Worm (Caenorhabditis elegans) whole organism, L1 larva: ENCODE measurements around the gene jmjd-3.3.

Experiments
- C04F5.9 ChIP-seq: sonication (generic microtip); optimal IDR thresholded peaks from 2 replicates; lab custom pipeline; 2016; ENCODE audit warnings: missing genetic modification characterization, missing compliant biosample characterization
- C34B4.2 ChIP-seq: sonication (generic microtip); optimal IDR thresholded peaks from 2 replicates; lab custom pipeline; 2017; ENCODE audit warnings: mild to moderate bottlenecking, missing genetic modification characterization, missing compliant biosample characterization
- F16B12.6 ChIP-seq: fragments of 150-350 bp; optimal IDR thresholded peaks from 2 replicates; lab custom pipeline; 2014; ENCODE audit warnings: missing biosample characterization, missing genetic modification characterization
- Y116A8C.19 ChIP-seq: sonication (generic microtip); optimal IDR thresholded peaks from 2 replicates; lab custom pipeline; 2016; ENCODE audit warnings: missing compliant biosample characterization, missing genetic modification characterization, borderline replicate concordance
- aha-1 ChIP-seq: fragments of 150-350 bp; optimal IDR thresholded peaks from 2 replicates; lab custom pipeline; 2014; ENCODE audit warnings: missing biosample characterization, missing genetic modification characterization
- alr-1 ChIP-seq: fragments of 200-800 bp; sonication (Bioruptor generic); optimal IDR thresholded peaks from 2 replicates; lab custom pipeline; 2018; ENCODE audit warnings: borderline replicate concordance, mild to moderate bottlenecking, missing genetic modification characterization, missing compliant biosample characterization
- ceh-8 ChIP-seq: fragments of 200-800 bp; sonication (Bioruptor generic); optimal IDR thresholded peaks from 2 replicates; lab custom pipeline; 2018; ENCODE audit warnings: mild to moderate bottlenecking, missing genetic modification characterization, moderate library complexity, missing compliant biosample characterization
- ceh-90 ChIP-seq: sonication (generic microtip); optimal IDR thresholded peaks from 2 replicates; lab custom pipeline; 2016; ENCODE audit warnings: missing genetic modification characterization, missing compliant biosample characterization
- dpl-1 ChIP-seq, 3 experiments: fragments of 150-350 bp in 2 of 3; sonication (generic microtip) in 1 of 3; optimal IDR thresholded peaks; 2 replicates each; lab custom pipeline; 2014 to 2017; ENCODE audit warnings: missing biosample characterization in 3 of 3, missing genetic modification characterization in 3 of 3, missing genetic modification reagents in 3 of 3
- egl-13 ChIP-seq: sonication (generic microtip); optimal IDR thresholded peaks from 2 replicates; lab custom pipeline; 2016; ENCODE audit warnings: missing genotype, missing genetic modification reagents, missing genetic modification characterization, missing compliant biosample characterization
- elt-2 ChIP-seq: sonication (generic microtip); optimal IDR thresholded peaks from 2 replicates; lab custom pipeline; 2016; ENCODE audit warnings: missing genetic modification characterization, mild to moderate bottlenecking, inconsistent platforms, missing compliant biosample characterization, missing genetic modification reagents
- fkh-8 ChIP-seq: sonication (generic microtip); optimal IDR thresholded peaks from 2 replicates; lab custom pipeline; 2016; ENCODE audit warnings: mild to moderate bottlenecking, missing genetic modification characterization, missing compliant biosample characterization
- grh-1 ChIP-seq: fragments of 200-800 bp; sonication (Bioruptor generic); IDR thresholded peaks from 2 replicates; pipeline ENCODE4 v1.3.6; 2022; ENCODE audit warnings: missing genetic modification reagents, missing genetic modification characterization, missing compliant biosample characterization
- irx-1 ChIP-seq: sonication (generic microtip); optimal IDR thresholded peaks from 2 replicates; lab custom pipeline; 2016; ENCODE audit warnings: missing genetic modification characterization, missing compliant biosample characterization
- lin-13 ChIP-seq: fragments of 150-350 bp; optimal IDR thresholded peaks from 2 replicates; lab custom pipeline; 2014; ENCODE audit warnings: missing biosample characterization, missing genetic modification reagents, missing genetic modification characterization
- lin-14 ChIP-seq: fragments of 200-800 bp; sonication (Bioruptor generic); optimal IDR thresholded peaks from 2 replicates; lab custom pipeline; 2018; ENCODE audit warnings: mild to moderate bottlenecking, missing genetic modification characterization, moderate library complexity, missing compliant biosample characterization
- lin-15B ChIP-seq: fragments of 150-350 bp; sonication (generic microtip); optimal IDR thresholded peaks from 3 replicates; lab custom pipeline; 2014; ENCODE audit warnings: missing biosample characterization, missing genetic modification characterization
- lin-35 ChIP-seq, 2 experiments: fragments of 150-350 bp; optimal IDR thresholded peaks; 2 replicates each; lab custom pipeline; 2014; ENCODE audit warnings: missing biosample characterization in 2 of 2, missing genetic modification characterization in 2 of 2, missing genetic modification reagents in 2 of 2
- lin-39 ChIP-seq: fragments of 150-350 bp; optimal IDR thresholded peaks from 2 replicates; lab custom pipeline; 2014; ENCODE audit warnings: missing biosample characterization, missing genetic modification reagents, missing genetic modification characterization
- lir-3 ChIP-seq: sonication (generic microtip); optimal IDR thresholded peaks from 2 replicates; lab custom pipeline; 2016; ENCODE audit warnings: mild to moderate bottlenecking, missing genetic modification characterization, moderate library complexity, missing compliant biosample characterization; ENCODE audit not compliant: poor library complexity
- mab-9 ChIP-seq: fragments of 200-800 bp; sonication (Bioruptor generic); IDR thresholded peaks from 2 replicates; pipeline ENCODE4 v1.3.6; 2022; ENCODE audit warnings: missing genetic modification reagents, missing genetic modification characterization, missing compliant biosample characterization
- mdl-1 ChIP-seq, 2 experiments: fragments of 150-350 bp; optimal IDR thresholded peaks; 2 replicates each; lab custom pipeline; 2014 to 2017; ENCODE audit warnings: missing biosample characterization in 2 of 2, missing genetic modification characterization in 2 of 2, inconsistent platforms in 1 of 2
- nhr-11 ChIP-seq: fragments of 150-350 bp; optimal IDR thresholded peaks from 2 replicates; lab custom pipeline; 2014; ENCODE audit warnings: missing biosample characterization, missing genetic modification characterization
- nhr-12 ChIP-seq: sonication (generic microtip); optimal IDR thresholded peaks from 2 replicates; lab custom pipeline; 2017; ENCODE audit warnings: missing biosample characterization, missing genetic modification characterization
- nhr-19 ChIP-seq: fragments of 200-800 bp; sonication (Bioruptor generic); conservative IDR thresholded peaks from 2 replicates; pipeline ENCODE4 v1.3.6; 2022; ENCODE audit warnings: missing genetic modification characterization, missing compliant biosample characterization
- nhr-20 ChIP-seq: sonication (generic microtip); optimal IDR thresholded peaks from 2 replicates; lab custom pipeline; 2016; ENCODE audit warnings: mild to moderate bottlenecking, missing genetic modification characterization, missing compliant biosample characterization
- nhr-28 ChIP-seq: fragments of 150-350 bp; optimal IDR thresholded peaks from 2 replicates; lab custom pipeline; 2014; ENCODE audit warnings: missing biosample characterization, missing genetic modification characterization
- nhr-47 ChIP-seq: sonication (generic microtip); optimal IDR thresholded peaks from 2 replicates; lab custom pipeline; 2016; ENCODE audit warnings: mild to moderate bottlenecking, missing genetic modification characterization, moderate library complexity, missing compliant biosample characterization
- nhr-71 ChIP-seq: sonication (generic microtip); optimal IDR thresholded peaks from 2 replicates; lab custom pipeline; 2016; ENCODE audit warnings: mild to moderate bottlenecking, missing genetic modification characterization, moderate library complexity, missing compliant biosample characterization
- nhr-76 ChIP-seq: sonication (generic microtip); optimal IDR thresholded peaks from 2 replicates; lab custom pipeline; 2017; ENCODE audit warnings: missing biosample characterization, missing genetic modification characterization
- nhr-85 ChIP-seq: sonication (generic microtip); peaks from one replicate; lab custom pipeline; 2016; ENCODE audit warnings: missing genetic modification characterization, inconsistent platforms, missing compliant biosample characterization
- pag-3 ChIP-seq: sonication (generic microtip); optimal IDR thresholded peaks from 2 replicates; lab custom pipeline; 2017; ENCODE audit warnings: missing genetic modification characterization, mild to moderate bottlenecking, missing compliant biosample characterization, antibody characterized with exemption, borderline replicate concordance; ENCODE audit not compliant: insufficient read depth
- pax-3 ChIP-seq: fragments of 200-800 bp; sonication (Bioruptor generic); optimal IDR thresholded peaks from 2 replicates; lab custom pipeline; 2018; ENCODE audit warnings: mild to moderate bottlenecking, missing genetic modification characterization, moderate library complexity, missing compliant biosample characterization
- pqm-1 ChIP-seq: sonication (generic microtip); optimal IDR thresholded peaks from 3 replicates; lab custom pipeline; 2017; ENCODE audit warnings: missing biosample characterization, missing genetic modification characterization
- rnt-1 ChIP-seq: sonication (generic microtip); optimal IDR thresholded peaks from 2 replicates; lab custom pipeline; 2016; ENCODE audit warnings: mild to moderate bottlenecking, missing genetic modification characterization, moderate library complexity, missing compliant biosample characterization
- snpc-4 ChIP-seq: fragments of 150-350 bp; optimal IDR thresholded peaks from 2 replicates; lab custom pipeline; 2014; ENCODE audit warnings: missing biosample characterization, missing genetic modification characterization
- sup-37 ChIP-seq: fragments of 200-800 bp; sonication (Bioruptor generic); optimal IDR thresholded peaks from 2 replicates; lab custom pipeline; 2018; ENCODE audit warnings: mild to moderate bottlenecking, missing genetic modification characterization, missing compliant biosample characterization
- unc-86 ChIP-seq: sonication (generic microtip); optimal IDR thresholded peaks from 2 replicates; lab custom pipeline; 2016; ENCODE audit warnings: missing genetic modification characterization, missing compliant biosample characterization
- unc-98 ChIP-seq: fragments of 200-800 bp; sonication (Bioruptor generic); IDR thresholded peaks from 2 replicates; pipeline ENCODE4 v1.3.6; 2022; ENCODE audit warnings: missing genetic modification characterization, missing compliant biosample characterization
- zip-4 ChIP-seq: fragments of 200-800 bp; sonication (Bioruptor generic); optimal IDR thresholded peaks from 2 replicates; lab custom pipeline; 2018; ENCODE audit warnings: mild to moderate bottlenecking, missing genetic modification characterization, moderate library complexity, missing compliant biosample characterization

The jmjd-3.3 gene

ce11 chrX:13401311-13401710, 34.9 kb upstream of the jmjd-3.3 start (continued):
- TF ChIP-seq snpc-4 (tag; lab: Kevin White, UChicago) (no peak), ceh-8 (GFP tag; lab: Kevin White, UChicago) (no peak), pqm-1 (tag; lab: Kevin White, UChicago) (no peak), ceh-90 (tag; lab: Kevin White, UChicago) (no peak), lin-39 (tag; lab: Kevin White, UChicago) (no peak), nhr-76 (tag; lab: Kevin White, UChicago) (no peak), mab-9 (GFP tag; lab: Robert Waterston, UW) (no peak), lin-15B (no peak), dpl-1 (GFP tag; optimal IDR thresholded peaks at IDR 0.05; lab: Kevin White, UChicago) (no peak), pax-3 (tag; lab: Kevin White, UChicago) (no peak), nhr-47 (tag; lab: Kevin White, UChicago) (no peak), aha-1 (tag; lab: Kevin White, UChicago) (no peak), nhr-28 (tag; lab: Kevin White, UChicago) (no peak), C04F5.9 (tag; lab: Kevin White, UChicago) (no peak), irx-1 (tag; lab: Kevin White, UChicago) (no peak), lin-13 (GFP tag; lab: Kevin White, UChicago) (no peak), nhr-11 (tag; lab: Kevin White, UChicago) (no peak), unc-86 (no peak), sup-37 (no peak), fkh-8 (tag; lab: Kevin White, UChicago) (no peak), unc-98 (GFP tag; lab: Robert Waterston, UW) (no peak), lin-35 (GFP tag; optimal IDR thresholded peaks at IDR 0.05; lab: Kevin White, UChicago) (no peak), Y116A8C.19 (tag; lab: Kevin White, UChicago) (no peak), lir-3 (tag; lab: Kevin White, UChicago) (no peak), egl-13 (tag; lab: Kevin White, UChicago) (no peak), zip-4 (GFP tag; lab: Kevin White, UChicago) (no peak)
- TF ChIP-seq, all 84 proteins: peak for 8

DNA sequence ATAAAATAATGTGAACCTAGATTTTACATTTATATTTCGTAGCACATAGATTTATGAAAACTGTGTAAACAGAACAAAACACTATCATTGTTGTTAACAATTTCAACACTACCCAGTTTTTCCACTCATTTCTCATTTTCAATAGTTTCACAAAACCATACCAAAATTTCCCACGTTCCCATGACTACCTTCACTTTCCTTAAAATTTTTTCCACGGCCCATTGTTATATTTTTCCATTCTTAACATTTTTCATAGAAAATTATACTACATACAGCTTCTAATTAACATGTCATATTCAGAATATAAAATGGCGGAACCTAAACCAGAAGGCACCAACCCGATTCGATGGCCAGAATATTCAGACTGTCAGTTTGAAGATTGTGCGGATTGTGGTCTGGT, 34.4 kb upstream of the jmjd-3.3 start, which contains the start of gene F02C12.1:
TSS of gene F02C12.1 (plus strand) at position 301 of the 400 bp plus-strand sequence.
- TF ChIP-seq mdl-1 (tag; optimal IDR thresholded peaks at IDR 0.05; lab: Kevin White, UChicago), result no peak
- TF ChIP-seq dpl-1 (GFP tag; optimal IDR thresholded peaks at IDR 0.05; lab: Kevin White, UChicago), result no peak

- TF ChIP-seq unc-98 (GFP tag; lab: Robert Waterston, UW) (no peak), pag-3 (tag; lab: Kevin White, UChicago) (no peak), nhr-20 (tag; lab: Kevin White, UChicago) (peak; percentile 46), F16B12.6 (tag; lab: Kevin White, UChicago) (no peak), nhr-12 (tag; lab: Kevin White, UChicago) (no peak), ceh-90 (tag; lab: Kevin White, UChicago) (no peak), nhr-85 (tag; lab: Kevin White, UChicago) (peak; percentile 23), rnt-1 (tag; lab: Kevin White, UChicago) (no peak), grh-1 (GFP tag; lab: Robert Waterston, UW) (no peak), irx-1 (tag; lab: Kevin White, UChicago) (no peak), elt-2 (tag; lab: Kevin White, UChicago) (peak; percentile 15), alr-1 (no peak), lin-14 (peak; percentile 35), nhr-19 (GFP tag; lab: Robert Waterston, UW) (0 out of 2 replicates have a peak, but pooled peaks have one; percentile 18), nhr-71 (peak; percentile 1), C34B4.2 (tag; lab: Kevin White, UChicago) (no peak)
Measured at ce11 chrX:13409543-13409942, 26.7 kb upstream of the jmjd-3.3 start, which contains the start of the genes cyp-13B1 and C29F7.1. Gene cyp-13B1, minus strand, starts transcription at chrX:13409643. Gene C29F7.1, plus strand, starts transcription at chrX:13409936.
